Fruit fly (Drosophila melanogaster) whole organism, adult: Measurements from ENCODE around the gene CG3337.

Experiments used
- CG11617 ChIP-seq: fragments of 200-800 bp; sonication (Bioruptor generic); optimal IDR thresholded peaks from 2 replicates; lab custom pipeline; 2017; ENCODE audit warnings: mild to moderate bottlenecking, missing biosample characterization, missing genetic modification reagents, missing genetic modification characterization
- CG12768 ChIP-seq: fragments of 200-800 bp; sonication (Bioruptor generic); optimal IDR thresholded peaks from 2 replicates; lab custom pipeline; 2017; ENCODE audit warnings: missing biosample characterization, missing genetic modification characterization, mild to moderate bottlenecking, moderate library complexity, missing genetic modification reagents
- CG14711 ChIP-seq: fragments of 200-800 bp; sonication (Bioruptor generic); optimal IDR thresholded peaks from 2 replicates; lab custom pipeline; 2018; ENCODE audit warnings: missing biosample characterization, mild to moderate bottlenecking, missing genetic modification characterization, moderate library complexity
- CG1620 ChIP-seq: fragments of 200-800 bp; sonication (Bioruptor generic); optimal IDR thresholded peaks from 2 replicates; lab custom pipeline; 2016; ENCODE audit warnings: missing biosample characterization, missing genetic modification characterization
- CG33017 ChIP-seq: fragments of 200-800 bp; sonication (Bioruptor generic); optimal IDR thresholded peaks from 2 replicates; lab custom pipeline; 2018; ENCODE audit warnings: missing biosample characterization, mild to moderate bottlenecking, missing genetic modification characterization, moderate library complexity
- CG5204 ChIP-seq: fragments of 200-800 bp; sonication (Bioruptor generic); optimal IDR thresholded peaks from 2 replicates; lab custom pipeline; 2016; ENCODE audit warnings: missing biosample characterization, missing genetic modification characterization
- CG7045 ChIP-seq: fragments of 200-800 bp; sonication (Bioruptor generic); optimal IDR thresholded peaks from 2 replicates; lab custom pipeline; 2017; ENCODE audit warnings: missing biosample characterization, mild to moderate bottlenecking, missing genetic modification characterization
- CG7101 ChIP-seq: fragments of 200-800 bp; sonication (Bioruptor generic); optimal IDR thresholded peaks from 2 replicates; lab custom pipeline; 2018; ENCODE audit warnings: missing biosample characterization, mild to moderate bottlenecking, missing genetic modification characterization, moderate library complexity
- Clk ChIP-seq: fragments of 200-800 bp; sonication (Bioruptor generic); optimal IDR thresholded peaks from 2 replicates; lab custom pipeline; 2017; ENCODE audit warnings: missing biosample characterization, missing genetic modification characterization
- Crg-1 ChIP-seq: fragments of 200-800 bp; sonication (Bioruptor generic); optimal IDR thresholded peaks from 2 replicates; lab custom pipeline; 2016; ENCODE audit warnings: missing biosample characterization, missing genetic modification characterization
- Hr96 ChIP-seq: fragments of 200-800 bp; sonication (Bioruptor generic); optimal IDR thresholded peaks from 2 replicates; lab custom pipeline; 2016; ENCODE audit warnings: missing biosample characterization, missing genetic modification characterization
- Mnt ChIP-seq: fragments of 200-800 bp; sonication (Bioruptor generic); optimal IDR thresholded peaks from 2 replicates; lab custom pipeline; 2016; ENCODE audit warnings: missing biosample characterization, mild to moderate bottlenecking, missing genetic modification characterization
- bab1 ChIP-seq: fragments of 200-800 bp; sonication (Bioruptor generic); optimal IDR thresholded peaks from 3 replicates; lab custom pipeline; 2019; ENCODE audit warnings: missing biosample characterization, mild to moderate bottlenecking, missing genetic modification characterization, moderate library complexity
- cic ChIP-seq: fragments of 200-800 bp; sonication (Bioruptor generic); optimal IDR thresholded peaks from 2 replicates; lab custom pipeline; 2017; ENCODE audit warnings: missing biosample characterization, mild to moderate bottlenecking, missing genetic modification characterization, moderate library complexity
- cnc ChIP-seq, 2 experiments: fragments of >200 bp; optimal IDR thresholded peaks; 2 replicates each; lab custom pipeline; 2017
- kay ChIP-seq: fragments of 200-800 bp; sonication (Bioruptor generic); peaks from one replicate; lab custom pipeline; 2016; ENCODE audit warnings: missing biosample characterization, missing genetic modification characterization, borderline replicate concordance
- ovo ChIP-seq: fragments of 200-800 bp; sonication (Bioruptor generic); optimal IDR thresholded peaks from 2 replicates; lab custom pipeline; 2016; ENCODE audit warnings: missing biosample characterization, missing genetic modification characterization
- pad ChIP-seq: fragments of 200-800 bp; sonication (Bioruptor generic); optimal IDR thresholded peaks from 3 replicates; lab custom pipeline; 2017; ENCODE audit warnings: missing biosample characterization, missing genetic modification characterization, mild to moderate bottlenecking, moderate library complexity, missing genetic modification reagents
- tj ChIP-seq: fragments of 200-800 bp; sonication (Bioruptor generic); optimal IDR thresholded peaks from 3 replicates; lab custom pipeline; 2017; ENCODE audit warnings: missing biosample characterization, mild to moderate bottlenecking, missing genetic modification characterization, moderate library complexity
- toe ChIP-seq: fragments of 200-800 bp; sonication (Bioruptor generic); optimal IDR thresholded peaks from 2 replicates; lab custom pipeline; 2016; ENCODE audit warnings: missing biosample characterization, missing genetic modification characterization

CG3337 gene

dm6 chr3R:21242318-21242717 is 18.9 kb upstream of the CG3337 start, which contains the start of gene CG5892:
TSS of gene CG5892 (plus strand) at chr3R:21242618.
- no peak for TF ChIP-seq CG7045 (GFP tag; lab: Kevin White, UChicago)
- TF ChIP-seq CG12768 (GFP tag; lab: Kevin White, UChicago) = no peak
- TF ChIP-seq Hr96 (GFP tag; lab: Kevin White, UChicago) = no peak
- TF ChIP-seq CG1620 (GFP tag; lab: Kevin White, UChicago) = no peak
- no peak for TF ChIP-seq Crg-1 (GFP tag; lab: Kevin White, UChicago)
- no peak for TF ChIP-seq CG14711 (tag; lab: Kevin White, UChicago)
- no peak for TF ChIP-seq CG5204 (GFP tag; lab: Kevin White, UChicago)
- no peak for TF ChIP-seq cnc (optimal IDR thresholded peaks at IDR 0.05; lab: Kevin White, UChicago)
- TF ChIP-seq cic (GFP tag; lab: Kevin White, UChicago) = no peak
- no peak for TF ChIP-seq kay (GFP tag; lab: Kevin White, UChicago)
- no peak for TF ChIP-seq CG33017 (tag; lab: Kevin White, UChicago)
- TF ChIP-seq pad = no peak
- TF ChIP-seq toe = no peak

- no peak for TF ChIP-seq Hr96 (GFP tag; lab: Kevin White, UChicago)
- no peak for TF ChIP-seq CG5204 (GFP tag; lab: Kevin White, UChicago)
- no peak for TF ChIP-seq cnc (optimal IDR thresholded peaks at IDR 0.05; lab: Kevin White, UChicago)
- TF ChIP-seq Clk (GFP tag; lab: Kevin White, UChicago) = no peak
- TF ChIP-seq bab1 (GFP tag; lab: Kevin White, UChicago) = no peak
- no peak for TF ChIP-seq CG12768 (GFP tag; lab: Kevin White, UChicago)
- TF ChIP-seq CG14711 (tag; lab: Kevin White, UChicago) = no peak
- no peak for TF ChIP-seq ovo (GFP tag; lab: Kevin White, UChicago)
- no peak for TF ChIP-seq Mnt (GFP tag; lab: Kevin White, UChicago)
- TF ChIP-seq tj (GFP tag; lab: Kevin White, UChicago) = no peak
- no peak for TF ChIP-seq CG33017 (tag; lab: Kevin White, UChicago)
- no peak for TF ChIP-seq CG11617
- TF ChIP-seq cic (GFP tag; lab: Kevin White, UChicago) = no peak
These were observed 17.9 kb upstream of the CG3337 start for dm6 chr3R:21241332-21241731.

dm6 chr3R:21237099-21237498 is 13.7 kb upstream of the CG3337 start, which contains the start of gene e:
TSS of gene e (minus strand) at chr3R:21237177.
- TF ChIP-seq CG12768 (GFP tag; lab: Kevin White, UChicago) (no peak), CG11617 (no peak), kay (GFP tag; lab: Kevin White, UChicago) (no peak), cic (GFP tag; lab: Kevin White, UChicago) (no peak)

dm6 chr3R:21224230-21224629 is 846 bp upstream of the CG3337 start:
- TF ChIP-seq pad (no peak), Crg-1 (GFP tag; lab: Kevin White, UChicago) (no peak), cnc (optimal IDR thresholded peaks at IDR 0.05; lab: Kevin White, UChicago) (no peak), Clk (GFP tag; lab: Kevin White, UChicago) (no peak), cic (GFP tag; lab: Kevin White, UChicago) (peak; percentile 49), toe (no peak), kay (GFP tag; lab: Kevin White, UChicago) (no peak), ovo (GFP tag; lab: Kevin White, UChicago) (no peak), CG1620 (GFP tag; lab: Kevin White, UChicago) (no peak), CG11617 (no peak), tj (GFP tag; lab: Kevin White, UChicago) (no peak), CG14711 (tag; lab: Kevin White, UChicago) (no peak), Hr96 (GFP tag; lab: Kevin White, UChicago) (no peak), CG33017 (tag; lab: Kevin White, UChicago) (no peak), Mnt (GFP tag; lab: Kevin White, UChicago) (peak; percentile 58), CG7045 (GFP tag; lab: Kevin White, UChicago) (no peak), CG7101 (tag; lab: Kevin White, UChicago) (no peak)

- TF ChIP-seq CG7045 (GFP tag; lab: Kevin White, UChicago) = no peak
- TF ChIP-seq kay (GFP tag; lab: Kevin White, UChicago) = no peak
- TF ChIP-seq cnc (optimal IDR thresholded peaks at IDR 0.05; lab: Kevin White, UChicago) = no peak
- peak; percentile 64 for TF ChIP-seq Crg-1 (GFP tag; lab: Kevin White, UChicago)
- peak; percentile 8 for TF ChIP-seq CG7101 (tag; lab: Kevin White, UChicago)
- TF ChIP-seq Mnt (GFP tag; lab: Kevin White, UChicago) = peak; percentile 99
- TF ChIP-seq CG1620 (GFP tag; lab: Kevin White, UChicago) = peak; percentile 48
- no peak for TF ChIP-seq Hr96 (GFP tag; lab: Kevin White, UChicago)
- TF ChIP-seq cic (GFP tag; lab: Kevin White, UChicago) = no peak
- TF ChIP-seq CG11617 = peak; percentile 45
- TF ChIP-seq toe = no peak
- no peak for TF ChIP-seq ovo (GFP tag; lab: Kevin White, UChicago)
- TF ChIP-seq CG12768 (GFP tag; lab: Kevin White, UChicago) = no peak
- TF ChIP-seq tj (GFP tag; lab: Kevin White, UChicago) = no peak
- peak; percentile 50 for TF ChIP-seq bab1 (GFP tag; lab: Kevin White, UChicago)
These were observed 4.6 kb downstream of the CG3337 start, which contains the start of the genes Smyd5 and Oga for dm6 chr3R:21218733-21219165. TSS of gene Smyd5 (minus strand) at chr3R:21218791. TSS of gene Oga (plus strand) at chr3R:21219077.

- TF ChIP-seq ovo (GFP tag; lab: Kevin White, UChicago) = no peak
- no peak for TF ChIP-seq CG12768 (GFP tag; lab: Kevin White, UChicago)
- no peak for TF ChIP-seq CG7045 (GFP tag; lab: Kevin White, UChicago)
- TF ChIP-seq Crg-1 (GFP tag; lab: Kevin White, UChicago) = no peak
- no peak for TF ChIP-seq Clk (GFP tag; lab: Kevin White, UChicago)
- no peak for TF ChIP-seq Mnt (GFP tag; lab: Kevin White, UChicago)
These were observed 8.1 kb downstream of the CG3337 start for dm6 chr3R:21215290-21215689.
